Worm (Caenorhabditis elegans) whole organism, late embryonic: ENCODE results near the gene thoc-2.

Source experiments
- ama-1 ChIP-seq: fragments of 150-350 bp; optimal IDR thresholded peaks from 2 replicates; lab custom pipeline; 2014
- dmd-4 ChIP-seq: sonication (generic microtip); optimal IDR thresholded peaks from 2 replicates; lab custom pipeline; 2016; ENCODE audit warnings: borderline replicate concordance, missing genetic modification characterization, missing compliant biosample characterization
- elt-2 ChIP-seq: sonication (generic microtip); optimal IDR thresholded peaks from 2 replicates; lab custom pipeline; 2016; ENCODE audit warnings: missing genetic modification reagents, missing genetic modification characterization, missing compliant biosample characterization
- hlh-30 ChIP-seq: sonication (generic microtip); optimal IDR thresholded peaks from 2 replicates; lab custom pipeline; 2017; ENCODE audit warnings: antibody characterized with exemption, missing genetic modification characterization, missing compliant biosample characterization; ENCODE audit not compliant: insufficient read depth
- pat-9 ChIP-seq: fragments of 200-800 bp; sonication (Bioruptor generic); optimal IDR thresholded peaks from 2 replicates; lab custom pipeline; 2018; ENCODE audit warnings: mild to moderate bottlenecking, missing genetic modification characterization, moderate library complexity, missing compliant biosample characterization
- pax-1 ChIP-seq: fragments of 150-350 bp; optimal IDR thresholded peaks from 2 replicates; lab custom pipeline; 2014; ENCODE audit warnings: missing biosample characterization, missing genetic modification characterization
- pha-4 ChIP-seq: fragments of 150-350 bp; optimal IDR thresholded peaks from 2 replicates; lab custom pipeline; 2018; ENCODE audit warnings: missing biosample characterization, missing genetic modification reagents, missing genetic modification characterization
- pqm-1 ChIP-seq: sonication (generic microtip); optimal IDR thresholded peaks from 2 replicates; lab custom pipeline; 2016; ENCODE audit warnings: missing genetic modification characterization, missing compliant biosample characterization
- pros-1 ChIP-seq: fragments of 150-350 bp; optimal IDR thresholded peaks from 2 replicates; lab custom pipeline; 2014; ENCODE audit warnings: missing biosample characterization, missing genetic modification reagents, missing genetic modification characterization
- unc-42 ChIP-seq: sonication (generic microtip); optimal IDR thresholded peaks from 2 replicates; lab custom pipeline; 2016; ENCODE audit warnings: missing genotype, missing genetic modification characterization, missing compliant biosample characterization
- zip-5 ChIP-seq: sonication (generic microtip); optimal IDR thresholded peaks from 2 replicates; lab custom pipeline; 2016; ENCODE audit warnings: missing genetic modification characterization, missing compliant biosample characterization

- TF ChIP-seq pros-1 (tag; lab: Kevin White, UChicago) (no peak), ama-1 (lab: Kevin White, UChicago) (no peak), pha-4 (tag; lab: Kevin White, UChicago) (no peak), dmd-4 (tag; lab: Kevin White, UChicago) (no peak), hlh-30 (no peak), elt-2 (tag; lab: Kevin White, UChicago) (no peak), pax-1 (tag; lab: Kevin White, UChicago) (no peak), pat-9 (tag; lab: Kevin White, UChicago) (no peak), pqm-1 (tag; lab: Kevin White, UChicago) (no peak), zip-5 (tag; lab: Kevin White, UChicago) (no peak), unc-42 (tag; lab: Kevin White, UChicago) (no peak)
Measured at ce11 chrIII:6389533-6389932, 21.7 kb downstream of the thoc-2 start, which contains the start of gene C16A3.2.
